In the genomic region with DNA sequence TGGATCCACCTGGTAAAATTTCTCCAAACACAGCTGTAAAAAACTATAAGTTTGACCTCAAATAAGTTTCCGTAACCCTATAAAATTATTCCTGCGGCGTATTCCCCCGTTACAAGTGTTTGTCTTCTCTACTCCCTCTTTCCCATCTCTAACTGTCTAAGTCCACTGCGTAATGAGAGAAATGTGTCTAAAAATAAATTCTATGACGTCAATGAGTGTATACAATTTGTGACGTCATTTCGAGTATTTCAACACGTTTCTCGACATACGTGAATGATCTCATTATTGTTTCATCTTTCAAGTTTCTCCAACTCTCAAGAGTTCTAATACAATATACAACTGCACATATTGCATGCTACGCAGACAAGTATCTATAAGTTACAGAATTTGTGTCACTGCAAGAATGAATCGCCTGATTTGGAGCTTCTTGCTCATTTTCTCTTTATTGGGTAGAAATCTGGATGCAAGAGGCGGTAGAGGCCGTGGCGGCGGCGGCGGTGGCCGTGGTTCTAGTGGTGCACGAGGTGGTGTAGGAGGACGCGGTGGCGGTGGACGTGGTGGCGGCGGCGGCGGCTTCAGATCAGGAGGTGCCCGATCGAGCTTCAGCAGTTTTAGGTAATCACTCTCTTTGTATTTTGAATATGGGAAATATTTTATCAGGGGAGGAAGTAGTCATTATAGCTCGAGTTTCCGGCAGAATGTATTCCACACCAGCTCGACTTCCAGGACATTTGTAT, we compare ENCODE assay signal across 5 worm cellular contexts.
TF ChIP-seq lines count a peak whose summit lies in the region.

TSS of gene F53C3.6 (plus strand) at position 385 of the 737 bp plus-strand sequence.

TF ChIP-seq in whole organism, L1 larva, 84 proteins besides CTCF, POLR2A, EP300 and RAD21 (continued from another document and continues in another):
- no peak for TF ChIP-seq nhr-12 (tag; optimal IDR thresholded peaks at IDR 0.05; lab: Kevin White, UChicago)
- TF ChIP-seq dpl-1 (GFP tag; optimal IDR thresholded peaks at IDR 0.05; lab: Kevin White, UChicago) = peak in 2 of 3 experiments; percentile 30 to 38
- peak; percentile 21 for TF ChIP-seq nhr-90 (tag; optimal IDR thresholded peaks at IDR 0.05; lab: Kevin White, UChicago; ENCODE audit: poor library complexity)
- TF ChIP-seq pax-3 (tag; optimal IDR thresholded peaks at IDR 0.05; lab: Kevin White, UChicago) = peak; percentile 11
- no peak for TF ChIP-seq C34B4.2 (tag; optimal IDR thresholded peaks at IDR 0.05; lab: Kevin White, UChicago)
- peak; percentile 51 for TF ChIP-seq nhr-77 (tag; optimal IDR thresholded peaks at IDR 0.05; lab: Kevin White, UChicago)
- peak; percentile 72 for TF ChIP-seq lir-3 (tag; optimal IDR thresholded peaks at IDR 0.05; lab: Kevin White, UChicago; ENCODE audit: poor library complexity)
- no peak for TF ChIP-seq hlh-17 (GFP tag; optimal IDR thresholded peaks at IDR 0.05; lab: Kevin White, UChicago; ENCODE audit: borderline replicate concordance)
- no peak for TF ChIP-seq F16B12.6 (tag; optimal IDR thresholded peaks at IDR 0.05; lab: Kevin White, UChicago)
- TF ChIP-seq hpl-2 (GFP tag; optimal IDR thresholded peaks at IDR 0.05; lab: Kevin White, UChicago) = no peak
- peak; percentile 48 for TF ChIP-seq sox-4 (tag; optimal IDR thresholded peaks at IDR 0.05; lab: Kevin White, UChicago)
- TF ChIP-seq nhr-237 (tag; optimal IDR thresholded peaks at IDR 0.05; lab: Kevin White, UChicago) = no peak
- no peak for TF ChIP-seq sup-37 (GFP tag; optimal IDR thresholded peaks at IDR 0.05; lab: Kevin White, UChicago)
- peak; percentile 4 for TF ChIP-seq elt-2 (tag; optimal IDR thresholded peaks at IDR 0.05; lab: Kevin White, UChicago)
- TF ChIP-seq ztf-11 (tag; optimal IDR thresholded peaks at IDR 0.05; lab: Kevin White, UChicago) = no peak
- TF ChIP-seq dsc-1 (tag; optimal IDR thresholded peaks at IDR 0.05; lab: Kevin White, UChicago) = peak; percentile 71
- TF ChIP-seq pqm-1 (tag; optimal IDR thresholded peaks at IDR 0.05; lab: Kevin White, UChicago) = no peak
- TF ChIP-seq grh-1 (GFP tag; IDR thresholded peaks at IDR 0.05; lab: Robert Waterston, UW) = peak; percentile 40
- no peak for TF ChIP-seq efl-3 (GFP tag; optimal IDR thresholded peaks at IDR 0.05; lab: Kevin White, UChicago)
- TF ChIP-seq aly-2 (tag; optimal IDR thresholded peaks at IDR 0.05; lab: Kevin White, UChicago) = no peak
- TF ChIP-seq zag-1 (tag; optimal IDR thresholded peaks at IDR 0.05; lab: Kevin White, UChicago) = no peak
- TF ChIP-seq nhr-11 (tag; optimal IDR thresholded peaks at IDR 0.05; lab: Kevin White, UChicago) = peak; percentile 24
- peak; percentile 77 for TF ChIP-seq lsy-2 (tag; optimal IDR thresholded peaks at IDR 0.05; lab: Kevin White, UChicago)
- peak; percentile 98 for TF ChIP-seq mef-2 (tag; optimal IDR thresholded peaks at IDR 0.05; lab: Kevin White, UChicago)

TF ChIP-seq in whole organism, L2 larva, 48 proteins besides CTCF, POLR2A, EP300 and RAD21 (continued from another document):
- TF ChIP-seq nhr-12 (tag; optimal IDR thresholded peaks at IDR 0.05; lab: Kevin White, UChicago) (no peak), crh-2 (tag; optimal IDR thresholded peaks at IDR 0.05; lab: Kevin White, UChicago) (peak; percentile 91), C34F6.9 (tag; optimal IDR thresholded peaks at IDR 0.05; lab: Kevin White, UChicago) (peak; percentile 91), lsy-2 (tag; optimal IDR thresholded peaks at IDR 0.05; lab: Kevin White, UChicago) (peak; percentile 11 to 78), mdl-1 (tag; optimal IDR thresholded peaks at IDR 0.05; lab: Kevin White, UChicago) (peak in 1 of 2 experiments; percentile 36), snpc-4 (tag; optimal IDR thresholded peaks at IDR 0.05; lab: Kevin White, UChicago) (no peak), lin-11 (tag; optimal IDR thresholded peaks at IDR 0.05; lab: Kevin White, UChicago) (no peak), mab-5 (tag; optimal IDR thresholded peaks at IDR 0.05; lab: Kevin White, UChicago) (no peak), R02D3.7 (tag; optimal IDR thresholded peaks at IDR 0.05; lab: Kevin White, UChicago) (no peak), lin-13 (GFP tag; optimal IDR thresholded peaks at IDR 0.05; lab: Kevin White, UChicago) (peak; percentile 69), Y55F3AM.14 (GFP tag; optimal IDR thresholded peaks at IDR 0.05; lab: Kevin White, UChicago) (no peak), ztf-1 (GFP tag; conservative IDR thresholded peaks at IDR 0.05; lab: Robert Waterston, UW) (no peak), alr-1 (tag; optimal IDR thresholded peaks at IDR 0.05; lab: Kevin White, UChicago) (no peak), unc-62 (GFP tag; optimal IDR thresholded peaks at IDR 0.05; lab: Kevin White, UChicago) (no peak), nhr-237 (tag; optimal IDR thresholded peaks at IDR 0.05; lab: Kevin White, UChicago) (no peak), elt-3 (tag; optimal IDR thresholded peaks at IDR 0.05; lab: Kevin White, UChicago) (no peak)
TF ChIP-seq in whole organism, L2 larva: peak in this region for 17.

TF ChIP-seq in whole organism, L3 larva, 47 proteins besides CTCF, POLR2A, EP300 and RAD21 (continued from another document):
- TF ChIP-seq nhr-12 (tag; optimal IDR thresholded peaks at IDR 0.05; lab: Kevin White, UChicago) (no peak), nhr-43 (tag; optimal IDR thresholded peaks at IDR 0.05; lab: Kevin White, UChicago; ENCODE audit: poor library complexity, severe bottlenecking) (no peak), nhr-25 (tag; optimal IDR thresholded peaks at IDR 0.05; lab: Kevin White, UChicago) (peak; percentile 42), ama-1 (optimal IDR thresholded peaks at IDR 0.05; lab: Kevin White, UChicago) (no peak), skn-1 (tag; optimal IDR thresholded peaks at IDR 0.05; lab: Kevin White, UChicago) (no peak), eor-1 (tag; optimal IDR thresholded peaks at IDR 0.05; lab: Kevin White, UChicago) (no peak), nhr-77 (tag; optimal IDR thresholded peaks at IDR 0.05; lab: Kevin White, UChicago) (no peak), ZK546.5 (tag; optimal IDR thresholded peaks at IDR 0.05; lab: Kevin White, UChicago) (no peak), nhr-23 (tag; optimal IDR thresholded peaks at IDR 0.05; lab: Kevin White, UChicago) (no peak), fkh-2 (tag; optimal IDR thresholded peaks at IDR 0.05; lab: Kevin White, UChicago) (no peak), fkh-10 (GFP tag; optimal IDR thresholded peaks at IDR 0.05; lab: Kevin White, UChicago) (no peak), jun-1 (tag; optimal IDR thresholded peaks at IDR 0.05; lab: Kevin White, UChicago) (peak; percentile 33), hmg-11 (tag; optimal IDR thresholded peaks at IDR 0.05; lab: Kevin White, UChicago) (no peak)
TF ChIP-seq in whole organism, L3 larva: peak in this region for 10.

TF ChIP-seq in whole organism, L4 larva, 104 proteins besides CTCF, POLR2A, EP300 and RAD21 (continued from another document):
- peak; percentile 28 for TF ChIP-seq nhr-11 (tag; optimal IDR thresholded peaks at IDR 0.05; lab: Kevin White, UChicago)

TF ChIP-seq in whole organism, late embryonic, 69 proteins besides CTCF, POLR2A, EP300 and RAD21 (continued from another document):
- no peak for TF ChIP-seq C38D4.7 (GFP tag; optimal IDR thresholded peaks at IDR 0.05; lab: Kevin White, UChicago)
- TF ChIP-seq ceh-30 (tag; optimal IDR thresholded peaks at IDR 0.05; lab: Kevin White, UChicago) = no peak
- no peak for TF ChIP-seq zip-5 (tag; optimal IDR thresholded peaks at IDR 0.05; lab: Kevin White, UChicago)
- no peak for TF ChIP-seq hlh-13 (GFP tag; optimal IDR thresholded peaks at IDR 0.05; lab: Kevin White, UChicago)
- no peak for TF ChIP-seq hlh-6 (tag; optimal IDR thresholded peaks at IDR 0.05; lab: Kevin White, UChicago)
- no peak for TF ChIP-seq fkh-6 (tag; optimal IDR thresholded peaks at IDR 0.05; lab: Kevin White, UChicago)
- no peak for TF ChIP-seq npax-4 (tag; optimal IDR thresholded peaks at IDR 0.05; lab: Kevin White, UChicago)
- no peak for TF ChIP-seq pha-4 (tag; optimal IDR thresholded peaks at IDR 0.05; lab: Kevin White, UChicago)
- no peak for TF ChIP-seq T23F11.4 (GFP tag; optimal IDR thresholded peaks at IDR 0.05; lab: Kevin White, UChicago)
- TF ChIP-seq eyg-1 (tag; optimal IDR thresholded peaks at IDR 0.05; lab: Kevin White, UChicago) = no peak
